Worm (Caenorhabditis elegans): ENCODE data around the gene jmjd-3.2.

The jmjd-3.2 gene

ce11 chrX:14473740-14474139 lies 25.7 kb downstream of the jmjd-3.2 start, which contains the start of gene M163.5:
M163.5 (plus strand) TSS chrX:14474040.
- TF ChIP-seq ref-2 (tag; optimal IDR thresholded peaks at IDR 0.05) (no peak), ceh-6 (GFP tag; optimal IDR thresholded peaks at IDR 0.05) (no peak), fkh-6 (tag; optimal IDR thresholded peaks at IDR 0.05) (no peak), eyg-1 (tag; optimal IDR thresholded peaks at IDR 0.05) (no peak), pax-1 (tag; optimal IDR thresholded peaks at IDR 0.05) (no peak), unc-55 (GFP tag; optimal IDR thresholded peaks at IDR 0.05) (no peak), ceh-19 (GFP tag; optimal IDR thresholded peaks at IDR 0.05) (no peak), nfya-1 (tag; optimal IDR thresholded peaks at IDR 0.05) (no peak)

ce11 chrX:14476625-14477257 lies 28.7 kb downstream of the jmjd-3.2 start:
- no peak for TF ChIP-seq dmd-4 (tag; optimal IDR thresholded peaks at IDR 0.05; ENCODE audit: borderline replicate concordance)
- no peak for TF ChIP-seq sox-4 (tag; optimal IDR thresholded peaks at IDR 0.05)
- no peak for TF ChIP-seq F13H6.1 (tag; optimal IDR thresholded peaks at IDR 0.05)
- TF ChIP-seq Y22D7AL.16 (tag; optimal IDR thresholded peaks at IDR 0.05), result no peak
- TF ChIP-seq ttx-3 (tag; optimal IDR thresholded peaks at IDR 0.05), result no peak
- TF ChIP-seq tbx-7 (tag; optimal IDR thresholded peaks at IDR 0.05), result no peak
- no peak for TF ChIP-seq ref-2 (tag; optimal IDR thresholded peaks at IDR 0.05)
- TF ChIP-seq gmeb-2 (tag; optimal IDR thresholded peaks at IDR 0.05), result no peak
- TF ChIP-seq ceh-45 (GFP tag; IDR thresholded peaks at IDR 0.05), result no peak
- no peak for TF ChIP-seq zip-5 (tag; optimal IDR thresholded peaks at IDR 0.05)
- no peak for TF ChIP-seq ceh-9 (tag; optimal IDR thresholded peaks at IDR 0.05)
- TF ChIP-seq pha-2 (tag; optimal IDR thresholded peaks at IDR 0.05), result no peak
- no peak for TF ChIP-seq fkh-10 (GFP tag; optimal IDR thresholded peaks at IDR 0.05)

- no peak for TF ChIP-seq ama-1 (optimal IDR thresholded peaks at IDR 0.05)
Observed at ce11 chrX:14477338-14477737, 29.3 kb downstream of the jmjd-3.2 start.

DNA sequence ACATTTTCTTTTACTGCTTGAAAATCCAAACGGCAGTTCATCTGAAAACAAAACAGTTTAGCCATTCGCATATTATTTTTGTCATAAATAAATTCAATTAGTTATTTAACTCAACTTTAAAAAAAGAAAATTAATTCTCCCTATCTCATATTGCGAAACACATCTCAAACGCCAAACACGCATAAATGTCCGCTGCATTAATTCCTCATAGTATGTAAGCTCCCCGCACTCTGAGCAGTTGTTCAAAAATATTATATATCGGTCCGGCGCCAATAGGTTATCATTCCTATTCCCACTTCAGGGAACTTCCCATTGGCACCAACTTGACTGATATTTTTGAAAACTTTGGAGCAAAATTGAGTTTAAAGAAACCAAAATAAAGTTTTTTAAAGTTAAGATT lies 30.2 kb downstream of the jmjd-3.2 start:
- TF ChIP-seq nfya-1 (tag; optimal IDR thresholded peaks at IDR 0.05) (no peak), lin-11 (tag; optimal IDR thresholded peaks at IDR 0.05) (no peak), ceh-45 (GFP tag; IDR thresholded peaks at IDR 0.05) (no peak), madf-2 (tag; optimal IDR thresholded peaks at IDR 0.05) (no peak), syd-9 (tag; optimal IDR thresholded peaks at IDR 0.05) (no peak), elt-2 (tag; optimal IDR thresholded peaks at IDR 0.05) (no peak), zip-5 (tag; optimal IDR thresholded peaks at IDR 0.05) (no peak), tbx-7 (tag; optimal IDR thresholded peaks at IDR 0.05) (no peak), hlh-13 (GFP tag; optimal IDR thresholded peaks at IDR 0.05) (no peak)

DNA sequence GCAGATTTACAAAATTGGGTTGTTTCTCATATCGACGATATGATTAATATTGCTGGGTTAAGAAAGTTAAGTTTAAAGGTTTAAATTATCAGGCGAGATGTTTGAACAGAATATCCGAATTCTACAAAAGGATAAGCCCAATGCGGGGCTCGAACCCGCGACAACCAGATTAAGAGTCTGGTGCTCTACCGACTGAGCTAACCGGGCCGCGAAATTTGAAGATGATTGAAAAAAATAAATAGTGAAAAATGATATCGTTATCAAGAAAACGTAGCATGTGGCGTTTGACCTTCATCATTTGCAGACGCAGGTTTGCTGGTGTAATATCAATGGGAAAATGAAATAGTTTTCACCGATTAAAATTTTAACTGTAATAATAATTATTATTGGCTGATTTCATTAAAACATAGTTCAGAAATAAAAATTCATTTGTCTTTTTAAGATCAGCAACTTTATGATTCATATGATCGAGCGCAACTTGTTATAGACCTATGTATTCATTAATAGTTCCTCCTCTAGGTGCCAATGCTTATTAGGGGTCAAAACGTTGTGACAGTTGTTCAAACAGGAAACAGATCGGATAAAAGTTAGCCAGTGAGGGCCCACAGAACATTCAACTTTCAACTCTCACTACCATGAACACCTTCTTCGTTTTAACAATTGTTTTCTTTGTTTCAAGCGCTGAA lies 30.9 kb downstream of the jmjd-3.2 start, which contains the start of gene M163.11:
TSS of gene M163.11 (plus strand) at position 636 of the 686 bp plus-strand sequence.
- TF ChIP-seq ref-2 (tag; optimal IDR thresholded peaks at IDR 0.05) (no peak), dve-1 (tag; optimal IDR thresholded peaks at IDR 0.05) (peak; percentile 45)

DNA sequence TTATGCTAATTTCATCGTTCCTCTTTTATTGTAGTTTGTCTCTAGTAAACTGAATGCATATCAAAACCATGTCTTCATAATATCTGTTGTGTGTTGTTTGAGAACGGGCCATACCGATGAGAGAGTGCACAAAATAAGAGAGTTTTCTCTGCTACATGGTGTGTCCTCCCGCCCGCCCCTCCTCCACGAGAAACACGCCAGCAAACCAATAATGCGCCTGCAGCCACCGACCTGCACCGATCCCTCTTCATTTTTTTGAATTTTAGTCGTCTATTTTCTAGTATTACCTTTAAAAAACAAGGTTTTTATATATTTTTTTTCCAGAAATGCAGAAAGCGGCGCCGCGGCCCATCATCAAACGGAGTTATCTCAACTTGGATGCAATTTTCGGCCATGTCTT lies 32.2 kb downstream of the jmjd-3.2 start, which contains the start of gene gfi-3:
TSS of gene gfi-3 (plus strand) at position 325 of the 400 bp plus-strand sequence.
- TF ChIP-seq nhr-232 (tag; optimal IDR thresholded peaks at IDR 0.05) (no peak), hlh-30 (tag; optimal IDR thresholded peaks at IDR 0.05; ENCODE audit: insufficient read depth) (no peak), unc-42 (tag; optimal IDR thresholded peaks at IDR 0.05) (peak; percentile 27), gmeb-2 (tag; optimal IDR thresholded peaks at IDR 0.05) (peak; percentile 26), pat-9 (tag; optimal IDR thresholded peaks at IDR 0.05) (peak; percentile 2), ref-2 (tag; optimal IDR thresholded peaks at IDR 0.05) (no peak), ceh-48 (tag; optimal IDR thresholded peaks at IDR 0.05) (peak; percentile 18), K09A11.1 (tag; optimal IDR thresholded peaks at IDR 0.05; ENCODE audit: insufficient read depth) (no peak), unc-55 (GFP tag; optimal IDR thresholded peaks at IDR 0.05) (peak; percentile 23), nfya-1 (tag; optimal IDR thresholded peaks at IDR 0.05) (peak; percentile 72), sox-2 (GFP tag; IDR thresholded peaks at IDR 0.05) (no peak), elt-4 (tag; optimal IDR thresholded peaks at IDR 0.05) (no peak), ceh-31 (tag; optimal IDR thresholded peaks at IDR 0.05) (peak; percentile 46), nhr-11 (tag; optimal IDR thresholded peaks at IDR 0.05) (no peak), C38D4.7 (GFP tag; optimal IDR thresholded peaks at IDR 0.05) (peak; percentile 35), ceh-18 (tag; optimal IDR thresholded peaks at IDR 0.05) (peak; percentile 61), ets-4 (tag; optimal IDR thresholded peaks at IDR 0.05) (no peak), unc-86 (tag; optimal IDR thresholded peaks at IDR 0.05) (peak; percentile 40), eyg-1 (tag; optimal IDR thresholded peaks at IDR 0.05) (no peak)
